Worm (Caenorhabditis elegans): Measurements from ENCODE around the gene C14A6.8.

Gene C14A6.8

ce11 chrV:18195006-18195405, 23.5 kb upstream of the C14A6.8 start, which contains the start of gene F16H6.3:
F16H6.3 (plus strand) TSS chrV:18195306.
- TF ChIP-seq nhr-12 (tag; optimal IDR thresholded peaks at IDR 0.05) = no peak
- TF ChIP-seq drap-1 (GFP tag; optimal IDR thresholded peaks at IDR 0.05) = no peak
- TF ChIP-seq ham-2 (GFP tag; optimal IDR thresholded peaks at IDR 0.05) = no peak
- no peak for TF ChIP-seq pha-4 (tag; optimal IDR thresholded peaks at IDR 0.05)
- no peak for TF ChIP-seq mab-5 (tag; optimal IDR thresholded peaks at IDR 0.05)

DNA sequence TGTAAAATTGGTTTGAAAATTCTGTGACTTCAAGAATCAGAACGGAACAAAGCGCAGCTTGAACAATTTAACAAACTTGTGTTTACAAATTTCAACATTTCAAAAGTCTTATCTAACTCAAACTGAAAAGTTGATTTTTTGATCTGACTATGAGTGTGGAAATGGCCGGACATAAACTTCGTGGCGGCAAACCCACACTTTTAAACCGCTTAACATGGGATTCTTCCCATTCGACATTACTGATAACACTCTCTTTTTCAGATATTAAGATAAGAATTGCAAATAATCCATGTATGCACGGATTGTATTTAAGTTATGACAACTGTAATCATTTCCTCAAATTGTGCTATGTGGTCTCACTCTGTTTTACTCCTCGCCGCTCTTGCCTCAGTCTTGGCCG, 19.7 kb upstream of the C14A6.8 start, which contains the start of gene clec-42:
Gene clec-42 (plus strand): TSS at position 285 of the 400 bp plus-strand sequence.
- TF ChIP-seq tbx-8 (GFP tag; optimal IDR thresholded peaks at IDR 0.05) (no peak), bed-3 (GFP tag; optimal IDR thresholded peaks at IDR 0.05) (no peak), ztf-11 (tag; optimal IDR thresholded peaks at IDR 0.05) (no peak), sem-2 (GFP tag; optimal IDR thresholded peaks at IDR 0.05) (no peak), lin-32 (GFP tag; optimal IDR thresholded peaks at IDR 0.05) (no peak)

DNA sequence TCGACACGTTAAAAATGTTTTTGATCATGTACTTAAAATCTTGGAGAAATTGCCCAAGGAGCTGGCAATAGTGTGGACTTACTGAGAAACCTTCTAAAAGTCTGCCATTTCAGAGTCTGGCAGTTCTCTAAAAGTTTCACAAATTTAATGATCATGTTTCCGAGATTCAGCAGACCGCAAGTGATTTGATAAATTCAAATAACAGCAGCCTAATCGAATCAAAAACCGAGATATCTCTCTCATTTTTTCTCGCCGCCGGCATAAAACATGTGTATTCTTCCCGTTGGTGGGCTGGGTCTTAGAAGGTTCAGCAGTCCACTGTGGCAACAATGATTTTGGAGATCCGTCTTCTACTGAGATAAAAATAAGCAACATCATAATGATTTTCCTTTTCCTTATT, 17.7 kb upstream of the C14A6.8 start, which contains the start of gene clec-246:
Gene clec-246 (plus strand): TSS at position 301 of the 400 bp plus-strand sequence.
- TF ChIP-seq lin-32 (GFP tag; optimal IDR thresholded peaks at IDR 0.05) (no peak), lin-13 (tag; optimal IDR thresholded peaks at IDR 0.05) (no peak), ceh-83 (GFP tag; optimal IDR thresholded peaks at IDR 0.05) (no peak), lsy-2 (tag; optimal IDR thresholded peaks at IDR 0.05) (no peak), ham-2 (GFP tag; optimal IDR thresholded peaks at IDR 0.05) (no peak)

DNA sequence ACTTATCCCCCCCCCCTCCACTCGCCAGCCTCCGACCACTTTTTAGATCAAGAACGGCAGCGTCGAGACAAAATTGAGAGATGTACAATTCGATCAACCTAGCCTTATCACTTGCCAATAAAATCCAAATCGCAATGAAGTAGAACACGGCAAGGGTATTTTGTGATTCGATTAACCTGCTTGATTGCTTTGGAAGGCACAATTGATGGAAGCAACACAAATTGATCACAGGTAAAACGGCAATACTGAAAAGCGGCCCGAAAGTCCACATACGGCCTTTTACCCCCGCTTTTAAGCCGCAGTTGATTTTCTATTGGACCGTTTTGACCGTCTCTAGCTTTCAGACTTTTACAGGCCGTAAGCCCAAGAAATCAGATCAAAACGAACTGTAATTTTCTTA, 16.9 kb upstream of the C14A6.8 start, which contains the start of gene clec-245:
Gene clec-245 (minus strand): TSS at position 101 of the 400 bp plus-strand sequence.
- TF ChIP-seq drap-1 (GFP tag; optimal IDR thresholded peaks at IDR 0.05) = no peak
- no peak for TF ChIP-seq sptf-1 (tag; optimal IDR thresholded peaks at IDR 0.05)
- no peak for TF ChIP-seq tbx-8 (GFP tag; optimal IDR thresholded peaks at IDR 0.05)
- TF ChIP-seq cnd-1 (tag; optimal IDR thresholded peaks at IDR 0.05) = no peak
- TF ChIP-seq bed-3 (GFP tag; optimal IDR thresholded peaks at IDR 0.05) = no peak
- TF ChIP-seq mab-5 (tag; optimal IDR thresholded peaks at IDR 0.05) = no peak
- TF ChIP-seq hlh-1 (tag; optimal IDR thresholded peaks at IDR 0.05) = no peak
- TF ChIP-seq ham-2 (GFP tag; optimal IDR thresholded peaks at IDR 0.05) = no peak
- no peak for TF ChIP-seq ces-1 (GFP tag; optimal IDR thresholded peaks at IDR 0.05)
- no peak for TF ChIP-seq nhr-12 (tag; optimal IDR thresholded peaks at IDR 0.05)
- no peak for TF ChIP-seq unc-120 (tag; optimal IDR thresholded peaks at IDR 0.05; ENCODE audit: poor library complexity, severe bottlenecking)
- TF ChIP-seq nhr-28 (tag; optimal IDR thresholded peaks at IDR 0.05) = no peak
- no peak for TF ChIP-seq mep-1 (tag; optimal IDR thresholded peaks at IDR 0.05)
- TF ChIP-seq ceh-83 (GFP tag; optimal IDR thresholded peaks at IDR 0.05) = no peak
- no peak for TF ChIP-seq ztf-11 (tag; optimal IDR thresholded peaks at IDR 0.05)
- no peak for TF ChIP-seq blmp-1 (tag; optimal IDR thresholded peaks at IDR 0.05)
- TF ChIP-seq elt-1 (tag; optimal IDR thresholded peaks at IDR 0.05; ENCODE audit: borderline replicate concordance, insufficient read depth) = no peak
- no peak for TF ChIP-seq ceh-43 (GFP tag; optimal IDR thresholded peaks at IDR 0.05)
- no peak for TF ChIP-seq mls-2 (tag; optimal IDR thresholded peaks at IDR 0.05)
- no peak for TF ChIP-seq nhr-237 (tag; optimal IDR thresholded peaks at IDR 0.05)

- no peak for TF ChIP-seq nhr-28 (tag; optimal IDR thresholded peaks at IDR 0.05)
- no peak for TF ChIP-seq sem-2 (GFP tag; optimal IDR thresholded peaks at IDR 0.05)
- TF ChIP-seq mls-2 (tag; optimal IDR thresholded peaks at IDR 0.05) = no peak
These were observed 13.4 kb upstream of the C14A6.8 start, which contains the start of gene C31G12.3 for ce11 chrV:18184910-18185309. C31G12.3 (plus strand) TSS chrV:18185210.

- TF ChIP-seq lsy-2 (tag; optimal IDR thresholded peaks at IDR 0.05) = no peak
- peak; percentile 16 for TF ChIP-seq ceh-39 (tag; optimal IDR thresholded peaks at IDR 0.05)
- TF ChIP-seq nhr-28 (tag; optimal IDR thresholded peaks at IDR 0.05) = no peak
- TF ChIP-seq unc-39 (tag; optimal IDR thresholded peaks at IDR 0.05) = no peak
These were observed 8.2 kb upstream of the C14A6.8 start, which contains the start of gene C31G12.1 for ce11 chrV:18179663-18180062. C31G12.1 (plus strand) TSS chrV:18179963.

DNA sequence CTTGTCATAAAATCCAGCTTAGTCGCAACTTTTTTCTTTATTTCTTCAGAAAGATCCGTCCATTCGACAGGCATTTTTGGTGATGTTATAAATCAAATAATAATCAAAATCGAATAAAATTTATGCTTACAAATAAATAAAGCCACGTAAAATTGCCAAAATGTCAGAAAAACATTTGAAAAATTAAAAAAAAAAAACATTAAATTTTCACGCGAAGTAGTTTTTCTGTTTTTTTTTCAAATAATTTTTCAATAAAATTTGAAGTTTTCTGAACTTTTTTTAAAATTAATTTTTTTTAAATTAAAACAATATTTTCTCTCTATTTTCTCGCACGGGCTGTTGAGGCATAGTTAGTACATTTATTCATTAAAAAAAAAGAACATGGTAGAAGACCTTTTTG, 7.2 kb upstream of the C14A6.8 start, which contains the start of gene C31G12.4:
Gene C31G12.4 (minus strand): TSS at position 101 of the 400 bp plus-strand sequence.
- TF ChIP-seq M03D4.4 (tag; optimal IDR thresholded peaks at IDR 0.05) (no peak), ceh-39 (tag; optimal IDR thresholded peaks at IDR 0.05) (no peak), hlh-1 (tag; optimal IDR thresholded peaks at IDR 0.05) (no peak), ceh-43 (GFP tag; optimal IDR thresholded peaks at IDR 0.05) (no peak), ceh-83 (GFP tag; optimal IDR thresholded peaks at IDR 0.05) (no peak), unc-62 (GFP tag; optimal IDR thresholded peaks at IDR 0.05) (no peak), mab-5 (tag; optimal IDR thresholded peaks at IDR 0.05) (no peak), mep-1 (tag; optimal IDR thresholded peaks at IDR 0.05) (no peak), nhr-2 (tag; optimal IDR thresholded peaks at IDR 0.05) (no peak)

Measured in whole organism, mixed stage, embryonic.